Worm (Caenorhabditis elegans): ENCODE results near the gene R08A2.7.

R08A2.7 gene

ce11 chrV:14723020-14723419, at the start of gene R08A2.7:
Gene R08A2.7, plus strand, starts transcription at chrV:14723320.
- TF ChIP-seq ets-7 (tag; optimal IDR thresholded peaks at IDR 0.05) (no peak), ceh-36 (tag; optimal IDR thresholded peaks at IDR 0.05) (no peak), aly-1 (tag; optimal IDR thresholded peaks at IDR 0.05) (no peak), tbx-37 (GFP tag; conservative IDR thresholded peaks at IDR 0.05) (no peak)

- no peak for TF ChIP-seq ceh-36 (tag; optimal IDR thresholded peaks at IDR 0.05)
- no peak for TF ChIP-seq ets-7 (tag; optimal IDR thresholded peaks at IDR 0.05)
- TF ChIP-seq hmbx-1 (tag; optimal IDR thresholded peaks at IDR 0.05) = no peak
- no peak for TF ChIP-seq ama-1 (optimal IDR thresholded peaks at IDR 0.05)
- no peak for TF ChIP-seq tbx-37 (GFP tag; conservative IDR thresholded peaks at IDR 0.05)
- TF ChIP-seq tbx-11 (GFP tag; IDR thresholded peaks at IDR 0.05) = no peak
- no peak for TF ChIP-seq sea-1 (GFP tag; conservative IDR thresholded peaks at IDR 0.05)
- TF ChIP-seq ceh-13 (GFP tag; optimal IDR thresholded peaks at IDR 0.05) = no peak
- TF ChIP-seq hmg-4 (GFP tag; optimal IDR thresholded peaks at IDR 0.05) = no peak
- TF ChIP-seq hnd-1 (tag; optimal IDR thresholded peaks at IDR 0.05) = no peak
- no peak for TF ChIP-seq scrt-1 (GFP tag; IDR thresholded peaks at IDR 0.05)
- TF ChIP-seq flt-1 (GFP tag; IDR thresholded peaks at IDR 0.05) = no peak
- TF ChIP-seq B0310.2 (tag; optimal IDR thresholded peaks at IDR 0.05) = no peak
- TF ChIP-seq pes-1 (GFP tag; IDR thresholded peaks at IDR 0.05) = no peak
- TF ChIP-seq F13C5.2 (tag; optimal IDR thresholded peaks at IDR 0.05) = no peak
- no peak for TF ChIP-seq aly-1 (tag; optimal IDR thresholded peaks at IDR 0.05)
Observed at ce11 chrV:14678298-14678697, 44.8 kb upstream of the R08A2.7 start.

ce11 chrV:14680014-14680413, 43.1 kb upstream of the R08A2.7 start, which contains the start of gene C47E8.3:
Gene C47E8.3, plus strand, starts transcription at chrV:14680314.
- TF ChIP-seq ceh-36 (tag; optimal IDR thresholded peaks at IDR 0.05) (no peak), hnd-1 (tag; optimal IDR thresholded peaks at IDR 0.05) (no peak), pes-1 (GFP tag; IDR thresholded peaks at IDR 0.05) (no peak), scrt-1 (GFP tag; IDR thresholded peaks at IDR 0.05) (no peak), ceh-13 (GFP tag; optimal IDR thresholded peaks at IDR 0.05) (no peak), sea-1 (GFP tag; conservative IDR thresholded peaks at IDR 0.05) (no peak), ets-7 (tag; optimal IDR thresholded peaks at IDR 0.05) (no peak), tbx-11 (GFP tag; IDR thresholded peaks at IDR 0.05) (no peak), ama-1 (optimal IDR thresholded peaks at IDR 0.05) (no peak), B0310.2 (tag; optimal IDR thresholded peaks at IDR 0.05) (no peak), flt-1 (GFP tag; IDR thresholded peaks at IDR 0.05) (no peak), hmg-4 (GFP tag; optimal IDR thresholded peaks at IDR 0.05) (no peak), F13C5.2 (tag; optimal IDR thresholded peaks at IDR 0.05) (no peak), tra-4 (tag; optimal IDR thresholded peaks at IDR 0.05) (no peak), hmbx-1 (tag; optimal IDR thresholded peaks at IDR 0.05) (no peak), aly-1 (tag; optimal IDR thresholded peaks at IDR 0.05) (no peak), tbx-37 (GFP tag; conservative IDR thresholded peaks at IDR 0.05) (no peak)

- TF ChIP-seq tbx-37 (GFP tag; conservative IDR thresholded peaks at IDR 0.05) (no peak), ets-7 (tag; optimal IDR thresholded peaks at IDR 0.05) (no peak), ceh-13 (GFP tag; optimal IDR thresholded peaks at IDR 0.05) (no peak), ama-1 (optimal IDR thresholded peaks at IDR 0.05) (no peak), aly-1 (tag; optimal IDR thresholded peaks at IDR 0.05) (no peak), B0310.2 (tag; optimal IDR thresholded peaks at IDR 0.05) (no peak), sea-1 (GFP tag; conservative IDR thresholded peaks at IDR 0.05) (no peak), scrt-1 (GFP tag; IDR thresholded peaks at IDR 0.05) (no peak)
Observed at ce11 chrV:14682870-14683269, 40.2 kb upstream of the R08A2.7 start.

ce11 chrV:14683291-14683690, 39.8 kb upstream of the R08A2.7 start:
- TF ChIP-seq tbx-11 (GFP tag; IDR thresholded peaks at IDR 0.05) = no peak
- TF ChIP-seq pes-1 (GFP tag; IDR thresholded peaks at IDR 0.05) = no peak
- no peak for TF ChIP-seq flt-1 (GFP tag; IDR thresholded peaks at IDR 0.05)
- TF ChIP-seq hmg-4 (GFP tag; optimal IDR thresholded peaks at IDR 0.05) = no peak
- TF ChIP-seq F13C5.2 (tag; optimal IDR thresholded peaks at IDR 0.05) = no peak
- no peak for TF ChIP-seq B0310.2 (tag; optimal IDR thresholded peaks at IDR 0.05)
- TF ChIP-seq scrt-1 (GFP tag; IDR thresholded peaks at IDR 0.05) = no peak
- no peak for TF ChIP-seq ama-1 (optimal IDR thresholded peaks at IDR 0.05)

- TF ChIP-seq F13C5.2 (tag; optimal IDR thresholded peaks at IDR 0.05) = no peak
- TF ChIP-seq hmg-4 (GFP tag; optimal IDR thresholded peaks at IDR 0.05) = no peak
- TF ChIP-seq hnd-1 (tag; optimal IDR thresholded peaks at IDR 0.05) = no peak
- no peak for TF ChIP-seq pes-1 (GFP tag; IDR thresholded peaks at IDR 0.05)
- TF ChIP-seq B0310.2 (tag; optimal IDR thresholded peaks at IDR 0.05) = no peak
Observed at ce11 chrV:14683926-14684325, 39.2 kb upstream of the R08A2.7 start.

- TF ChIP-seq hmg-4 (GFP tag; optimal IDR thresholded peaks at IDR 0.05) (no peak), sea-1 (GFP tag; conservative IDR thresholded peaks at IDR 0.05) (no peak), ceh-36 (tag; optimal IDR thresholded peaks at IDR 0.05) (no peak), aly-1 (tag; optimal IDR thresholded peaks at IDR 0.05) (no peak), hnd-1 (tag; optimal IDR thresholded peaks at IDR 0.05) (no peak)
Observed at ce11 chrV:14684359-14685312, 38.5 kb upstream of the R08A2.7 start, which contains the start of gene hsp-90. Gene hsp-90, plus strand, starts transcription at chrV:14684918.

Measured in whole organism, early embryonic.